Worm (Caenorhabditis elegans) whole organism, young adult: ENCODE results near the gene F25B4.4.
A peak's percentile ranks its signal among the peaks of the same experiment; 100 is the strongest.

Source experiments
- B0035.1 ChIP-seq: sonication (generic microtip); optimal IDR thresholded peaks from 2 replicates; lab custom pipeline; 2016; ENCODE audit warnings: missing genetic modification characterization, mild to moderate bottlenecking, missing compliant biosample characterization, missing genotype, missing genetic modification reagents
- C06A6.2 ChIP-seq: fragments of 200-800 bp; sonication (Bioruptor generic); conservative IDR thresholded peaks from 2 replicates; pipeline ENCODE4 v1.3.6; 2022; ENCODE audit warnings: missing genetic modification characterization, missing compliant biosample characterization
- C17E4.6 ChIP-seq: fragments of 200-800 bp; sonication (Bioruptor generic); IDR thresholded peaks from 2 replicates; pipeline ENCODE4 v1.3.6; 2022; ENCODE audit warnings: missing genetic modification reagents, missing genetic modification characterization, missing compliant biosample characterization
- D2030.7 ChIP-seq: fragments of 200-800 bp; sonication (Bioruptor generic); IDR thresholded peaks from 2 replicates; pipeline ENCODE4 v1.3.6; 2022; ENCODE audit warnings: missing genetic modification reagents, missing genetic modification characterization, missing compliant biosample characterization
- F22D6.2 ChIP-seq: sonication (generic microtip); optimal IDR thresholded peaks from 2 replicates; lab custom pipeline; 2016; ENCODE audit warnings: mild to moderate bottlenecking, missing genetic modification characterization, missing compliant biosample characterization
- F23B12.7 ChIP-seq: sonication (generic microtip); optimal IDR thresholded peaks from 2 replicates; lab custom pipeline; 2017; ENCODE audit warnings: missing genetic modification characterization, mild to moderate bottlenecking, missing compliant biosample characterization, antibody characterized with exemption, moderate library complexity; ENCODE audit not compliant: insufficient read depth
- F37B4.10 ChIP-seq: fragments of 200-800 bp; sonication (Bioruptor generic); IDR thresholded peaks from 2 replicates; pipeline ENCODE4 v1.3.6; 2022; ENCODE audit warnings: missing genetic modification characterization, missing compliant biosample characterization
- F55B11.4 ChIP-seq: sonication (generic microtip); optimal IDR thresholded peaks from 2 replicates; lab custom pipeline; 2016; ENCODE audit warnings: missing compliant biosample characterization, missing genetic modification characterization, borderline replicate concordance; ENCODE audit not compliant: insufficient read depth
- F57C9.4 ChIP-seq: sonication (generic microtip); optimal IDR thresholded peaks from 2 replicates; lab custom pipeline; 2017; ENCODE audit warnings: mild to moderate bottlenecking, missing genetic modification characterization, missing compliant biosample characterization
- K12H6.12 ChIP-seq: fragments of 200-800 bp; sonication (Bioruptor generic); optimal IDR thresholded peaks from 2 replicates; lab custom pipeline; 2018; ENCODE audit warnings: mild to moderate bottlenecking, missing genetic modification characterization, missing compliant biosample characterization
- Y53F4B.3 ChIP-seq: fragments of 200-800 bp; sonication (Bioruptor generic); IDR thresholded peaks from 2 replicates; pipeline ENCODE4 v1.3.6; 2022; ENCODE audit warnings: missing genetic modification reagents, missing genetic modification characterization, missing compliant biosample characterization
- Y67H2A.10 ChIP-seq: fragments of 200-800 bp; sonication (Bioruptor generic); conservative IDR thresholded peaks from 2 replicates; pipeline ENCODE4 v1.3.6; 2022; ENCODE audit warnings: missing genetic modification reagents, missing genetic modification characterization, missing compliant biosample characterization
- Y79H2A.3 ChIP-seq: fragments of 200-800 bp; sonication (Bioruptor generic); conservative IDR thresholded peaks from 2 replicates; pipeline ENCODE4 v1.3.6; 2022; ENCODE audit warnings: missing genetic modification reagents, missing genetic modification characterization, missing compliant biosample characterization
- ZK185.1 ChIP-seq: sonication (generic microtip); optimal IDR thresholded peaks from 2 replicates; lab custom pipeline; 2016; ENCODE audit warnings: mild to moderate bottlenecking, missing genetic modification characterization, missing compliant biosample characterization; ENCODE audit not compliant: poor library complexity, severe bottlenecking
- akir-1 ChIP-seq: fragments of 200-800 bp; sonication (Bioruptor generic); optimal IDR thresholded peaks from 2 replicates; lab custom pipeline; 2018; ENCODE audit warnings: mild to moderate bottlenecking, missing genetic modification characterization, moderate library complexity, missing compliant biosample characterization
- ama-1 ChIP-seq, 3 experiments: fragments of 150-350 bp in 1 of 3; sonication (generic microtip) in 2 of 3; optimal IDR thresholded peaks; 2 replicates each; lab custom pipeline; 2014 to 2018; ENCODE audit warnings: missing biosample characterization in 2 of 3, missing genetic modification characterization in 2 of 3, missing genetic modification reagents in 2 of 3
- atf-7 ChIP-seq: sonication (generic microtip); optimal IDR thresholded peaks from 2 replicates; lab custom pipeline; 2017; ENCODE audit warnings: mild to moderate bottlenecking, missing genetic modification characterization, missing compliant biosample characterization
- athp-1 ChIP-seq: sonication (generic microtip); optimal IDR thresholded peaks from 2 replicates; lab custom pipeline; 2017; ENCODE audit warnings: mild to moderate bottlenecking, missing genetic modification characterization, missing compliant biosample characterization
- attf-5 ChIP-seq: fragments of 200-800 bp; sonication (Bioruptor generic); optimal IDR thresholded peaks from 2 replicates; lab custom pipeline; 2018; ENCODE audit warnings: mild to moderate bottlenecking, missing genetic modification characterization, missing compliant biosample characterization
- bed-1 ChIP-seq: fragments of 200-800 bp; sonication (Bioruptor generic); IDR thresholded peaks from 2 replicates; pipeline ENCODE4 v1.3.6; 2022; ENCODE audit warnings: missing genetic modification reagents, missing genetic modification characterization, missing compliant biosample characterization
- ceh-58 ChIP-seq: fragments of 200-800 bp; sonication (Bioruptor generic); IDR thresholded peaks from 2 replicates; pipeline ENCODE4 v1.3.6; 2022; ENCODE audit warnings: missing genetic modification characterization, missing compliant biosample characterization
- dpl-1 ChIP-seq: fragments of 150-350 bp; optimal IDR thresholded peaks from 2 replicates; lab custom pipeline; 2014; ENCODE audit warnings: missing biosample characterization, missing genetic modification reagents, missing genetic modification characterization
- egl-44 ChIP-seq: fragments of 200-800 bp; sonication (Bioruptor generic); IDR thresholded peaks from 2 replicates; pipeline ENCODE4 v1.3.6; 2022; ENCODE audit warnings: missing genetic modification reagents, missing genetic modification characterization, missing compliant biosample characterization
- gei-17 ChIP-seq: fragments of 200-800 bp; sonication (Bioruptor generic); optimal IDR thresholded peaks from 2 replicates; lab custom pipeline; 2018; ENCODE audit warnings: mild to moderate bottlenecking, missing genetic modification characterization, missing compliant biosample characterization
- hlh-12 ChIP-seq: sonication (generic microtip); optimal IDR thresholded peaks from 2 replicates; lab custom pipeline; 2016; ENCODE audit warnings: missing genetic modification characterization, missing compliant biosample characterization
- hlh-26 ChIP-seq: fragments of 200-800 bp; sonication (Bioruptor generic); conservative IDR thresholded peaks from 2 replicates; pipeline ENCODE4 v1.3.6; 2022; ENCODE audit warnings: missing genetic modification reagents, missing genetic modification characterization, missing compliant biosample characterization
- hmg-1.2 ChIP-seq: fragments of 200-800 bp; sonication (Bioruptor generic); IDR thresholded peaks from 2 replicates; pipeline ENCODE4 v1.3.6; 2022; ENCODE audit warnings: missing genetic modification reagents, missing genetic modification characterization, missing compliant biosample characterization
- hsf-1 ChIP-seq: fragments of 200-800 bp; sonication (Bioruptor generic); IDR thresholded peaks from 2 replicates; pipeline ENCODE4 v1.3.6; 2022; ENCODE audit warnings: missing genetic modification reagents, missing genetic modification characterization, missing compliant biosample characterization
- let-607 ChIP-seq, 2 experiments: fragments of 200-800 bp in 1 of 2; sonication (Bioruptor generic) in 1 of 2; sonication (generic microtip) in 1 of 2; optimal IDR thresholded peaks; 2 replicates each; lab custom pipeline; 2016 to 2018; ENCODE audit warnings: mild to moderate bottlenecking in 2 of 2, missing compliant biosample characterization in 2 of 2, missing genetic modification characterization in 2 of 2, moderate library complexity in 2 of 2, missing genotype in 1 of 2
- lir-1 ChIP-seq: fragments of 200-800 bp; sonication (Bioruptor generic); conservative IDR thresholded peaks from 2 replicates; pipeline ENCODE4 v1.3.6; 2022; ENCODE audit warnings: missing genetic modification reagents, missing genetic modification characterization, missing compliant biosample characterization
- madf-3 ChIP-seq: fragments of 200-800 bp; sonication (Bioruptor generic); IDR thresholded peaks from 2 replicates; pipeline ENCODE4 v1.3.6; 2022; ENCODE audit warnings: missing genetic modification reagents, missing genetic modification characterization, missing compliant biosample characterization
- mel-28 ChIP-seq: sonication (generic microtip); optimal IDR thresholded peaks from 2 replicates; lab custom pipeline; 2016; ENCODE audit warnings: borderline replicate concordance, mild to moderate bottlenecking, missing genetic modification characterization, missing compliant biosample characterization
- mes-4 ChIP-seq: sonication (generic microtip); optimal IDR thresholded peaks from 2 replicates; lab custom pipeline; 2016; ENCODE audit warnings: missing genotype, missing genetic modification characterization, missing compliant biosample characterization
- nfya-1 ChIP-seq: sonication (generic microtip); optimal IDR thresholded peaks from 2 replicates; lab custom pipeline; 2017; ENCODE audit warnings: antibody characterized with exemption, missing compliant biosample characterization, missing genetic modification characterization, borderline replicate concordance; ENCODE audit not compliant: insufficient read depth
- nfya-2 ChIP-seq: fragments of 200-800 bp; sonication (Bioruptor generic); IDR thresholded peaks from 2 replicates; pipeline ENCODE4 v1.3.6; 2022; ENCODE audit warnings: missing genetic modification reagents, missing genetic modification characterization, missing compliant biosample characterization
- nhr-80 ChIP-seq: sonication (generic microtip); optimal IDR thresholded peaks from 2 replicates; lab custom pipeline; 2016; ENCODE audit warnings: missing genetic modification characterization, missing compliant biosample characterization
- nhr-90 ChIP-seq: sonication (generic microtip); optimal IDR thresholded peaks from 2 replicates; lab custom pipeline; 2016; ENCODE audit warnings: missing genotype, mild to moderate bottlenecking, missing genetic modification characterization, missing compliant biosample characterization
- pha-4 ChIP-seq: fragments of 150-350 bp; sonication (generic microtip); optimal IDR thresholded peaks from 2 replicates; lab custom pipeline; 2014; ENCODE audit warnings: missing biosample characterization, missing genetic modification reagents, missing genetic modification characterization
- repo-1 ChIP-seq: sonication (generic microtip); optimal IDR thresholded peaks from 2 replicates; lab custom pipeline; 2017; ENCODE audit warnings: mild to moderate bottlenecking, missing genetic modification characterization, missing compliant biosample characterization
- snpc-1.1 ChIP-seq: sonication (generic microtip); optimal IDR thresholded peaks from 2 replicates; lab custom pipeline; 2017; ENCODE audit warnings: missing genetic modification characterization, mild to moderate bottlenecking, missing compliant biosample characterization, antibody characterized with exemption, moderate library complexity, missing genotype, missing genetic modification reagents; ENCODE audit not compliant: insufficient read depth
- snpc-4 ChIP-seq, 5 experiments: fragments of 150-350 bp in 1 of 5; sonication (generic microtip) in 4 of 5; optimal IDR thresholded peaks; 2 replicates each; lab custom pipeline; 2014 to 2018; ENCODE audit warnings: missing genetic modification characterization in 5 of 5, missing biosample characterization in 3 of 5, antibody characterized with exemption in 2 of 5, mild to moderate bottlenecking in 2 of 5, missing compliant biosample characterization in 2 of 5, missing genotype in 2 of 5, moderate library complexity in 2 of 5, missing genetic modification reagents in 1 of 5
- somi-1 ChIP-seq: fragments of 200-800 bp; sonication (Bioruptor generic); optimal IDR thresholded peaks from 2 replicates; lab custom pipeline; 2018; ENCODE audit warnings: mild to moderate bottlenecking, missing genetic modification characterization, missing compliant biosample characterization
- tbp1 ChIP-seq: fragments of 200-800 bp; sonication (Bioruptor generic); optimal IDR thresholded peaks from 2 replicates; lab custom pipeline; 2018; ENCODE audit warnings: mild to moderate bottlenecking, missing genetic modification characterization, missing compliant biosample characterization
- unc-62 ChIP-seq: fragments of 150-350 bp; optimal IDR thresholded peaks from 2 replicates; lab custom pipeline; 2014; ENCODE audit warnings: missing biosample characterization, missing genetic modification reagents, missing genetic modification characterization
- xnd-1 ChIP-seq: sonication (generic microtip); optimal IDR thresholded peaks from 2 replicates; lab custom pipeline; 2016; ENCODE audit warnings: missing genotype, missing genetic modification reagents, missing genetic modification characterization, missing compliant biosample characterization
- ztf-25 ChIP-seq: fragments of 200-800 bp; sonication (Bioruptor generic); IDR thresholded peaks from 2 replicates; pipeline ENCODE4 v1.3.6; 2022; ENCODE audit warnings: missing genetic modification reagents, missing genetic modification characterization, missing compliant biosample characterization
- ztf-26 ChIP-seq: sonication (generic microtip); optimal IDR thresholded peaks from 2 replicates; lab custom pipeline; 2017; ENCODE audit warnings: missing genetic modification characterization, missing compliant biosample characterization

F25B4.4 gene

DNA sequence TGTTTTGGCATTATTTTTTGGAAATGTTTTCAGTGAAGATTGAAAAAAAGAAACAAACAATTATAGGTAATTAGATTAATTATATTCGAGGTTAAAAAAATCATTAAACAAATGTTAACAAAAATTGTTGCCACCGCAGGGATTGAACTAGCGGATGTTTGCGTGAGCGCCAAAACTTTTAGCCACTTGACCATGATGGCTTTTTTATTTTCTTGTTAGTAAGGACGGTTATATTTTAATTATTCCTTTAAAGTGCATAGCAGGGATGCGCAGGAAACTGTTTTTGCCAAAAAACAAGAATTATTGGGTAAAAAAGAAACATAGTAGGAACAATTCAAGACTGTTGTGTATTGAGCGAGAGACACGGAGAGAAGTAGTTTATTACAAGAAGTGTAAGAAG, 17.3 kb upstream of the F25B4.4 start (continued):
- TF ChIP-seq hlh-12 (tag; lab: Kevin White, UChicago) = no peak
- TF ChIP-seq athp-1 (tag; lab: Kevin White, UChicago) = peak; percentile 91
- 0 out of 2 replicates have a peak, but pooled peaks have one; percentile 34 for TF ChIP-seq Y79H2A.3 (GFP tag; lab: Robert Waterston, UW)
- TF ChIP-seq C06A6.2 (GFP tag; lab: Robert Waterston, UW) = 0 out of 2 replicates have a peak, but pooled peaks have one; percentile 34
- TF ChIP-seq ztf-25 (GFP tag; lab: Robert Waterston, UW) = peak; percentile 82; the same call in 1 of the 2 replicates
- TF ChIP-seq let-607 (tag; optimal IDR thresholded peaks at IDR 0.05; lab: Kevin White, UChicago) = peak in 1 of 2 experiments; percentile 54
- peak; percentile 58; the same call in 1 of the 2 replicates for TF ChIP-seq hsf-1
- peak; percentile 33 for TF ChIP-seq ztf-26 (tag; lab: Kevin White, UChicago)
- peak; percentile 73 for TF ChIP-seq D2030.7 (GFP tag; lab: Robert Waterston, UW)
- peak; percentile 79 for TF ChIP-seq repo-1 (tag; lab: Kevin White, UChicago)
- TF ChIP-seq B0035.1 = peak; percentile 57
- TF ChIP-seq attf-5 = no peak
- TF ChIP-seq bed-1 (GFP tag; lab: Robert Waterston, UW) = no peak
- TF ChIP-seq F22D6.2 (tag; lab: Kevin White, UChicago) = no peak
- TF ChIP-seq akir-1 (GFP tag; lab: Kevin White, UChicago) = no peak
- peak; percentile 77 for TF ChIP-seq atf-7
- TF ChIP-seq ama-1 (optimal IDR thresholded peaks at IDR 0.05; lab: Kevin White, UChicago) = no peak
- peak; percentile 29 to 73 for TF ChIP-seq ama-1 (GFP tag; optimal IDR thresholded peaks at IDR 0.05; lab: Kevin White, UChicago)
- TF ChIP-seq nfya-1 (tag; lab: Kevin White, UChicago) = no peak
- peak; percentile 24; the same call in 1 of the 2 replicates for TF ChIP-seq Y53F4B.3 (GFP tag; lab: Robert Waterston, UW)
- no peak for TF ChIP-seq somi-1 (GFP tag; lab: Kevin White, UChicago)
- TF ChIP-seq pha-4 (tag; lab: Kevin White, UChicago) = no peak
- peak; percentile 59 for TF ChIP-seq snpc-4 (GFP tag; optimal IDR thresholded peaks at IDR 0.05; lab: Kevin White, UChicago)
- peak in 1 of 4 experiments; percentile 56 for TF ChIP-seq snpc-4 (tag; optimal IDR thresholded peaks at IDR 0.05; lab: Kevin White, UChicago)
- TF ChIP-seq tbp1 = peak; percentile 91
- TF ChIP-seq F57C9.4 (tag; lab: Kevin White, UChicago) = no peak
- TF ChIP-seq mes-4 (tag; lab: Kevin White, UChicago) = peak; percentile 76
- TF ChIP-seq mel-28 (tag; lab: Kevin White, UChicago) = no peak
- TF ChIP-seq ZK185.1 = no peak
- peak; percentile 70 for TF ChIP-seq nhr-90 (tag; lab: Kevin White, UChicago)
- no peak for TF ChIP-seq dpl-1 (GFP tag; lab: Kevin White, UChicago)
- peak; percentile 3 for TF ChIP-seq K12H6.12 (tag; lab: Kevin White, UChicago)
- TF ChIP-seq nfya-2 (GFP tag; lab: Robert Waterston, UW) = peak; percentile 87; the same call in 1 of the 2 replicates
- TF ChIP-seq F23B12.7 = no peak
- no peak for TF ChIP-seq hlh-26 (GFP tag; lab: Robert Waterston, UW)
- TF ChIP-seq F55B11.4 (tag; lab: Kevin White, UChicago) = no peak
- TF ChIP-seq snpc-1.1 (tag; lab: Kevin White, UChicago) = peak; percentile 30
- TF ChIP-seq unc-62 (GFP tag; lab: Kevin White, UChicago) = no peak
- no peak for TF ChIP-seq gei-17 (GFP tag; lab: Kevin White, UChicago)
- TF ChIP-seq egl-44 (GFP tag; lab: Robert Waterston, UW) = peak; percentile 84; the same call in 1 of the 2 replicates
- no peak for TF ChIP-seq nhr-80 (tag; lab: Kevin White, UChicago)
- TF ChIP-seq madf-3 (GFP tag; lab: Robert Waterston, UW) = peak; percentile 74; the same call in 1 of the 2 replicates
- no peak for TF ChIP-seq C17E4.6 (GFP tag; lab: Robert Waterston, UW)
- no peak for TF ChIP-seq lir-1 (GFP tag; lab: Robert Waterston, UW)
- peak; percentile 92 for TF ChIP-seq ceh-58 (GFP tag; lab: Robert Waterston, UW)
- TF ChIP-seq xnd-1 (tag; lab: Kevin White, UChicago) = peak; percentile 52
- TF ChIP-seq hmg-1.2 (GFP tag; lab: Robert Waterston, UW) = peak; percentile 65
- no peak for TF ChIP-seq F37B4.10 (GFP tag; lab: Robert Waterston, UW)
- no peak for TF ChIP-seq Y67H2A.10 (GFP tag; lab: Robert Waterston, UW)
